Worm (Caenorhabditis elegans): Measurements from ENCODE around the gene Y53F4B.9.

- TF ChIP-seq unc-130 (GFP tag; optimal IDR thresholded peaks at IDR 0.05) (no peak), nhr-120 (GFP tag; IDR thresholded peaks at IDR 0.05) (no peak), snpc-4 (GFP tag; optimal IDR thresholded peaks at IDR 0.05) (no peak), snpc-4 (tag; optimal IDR thresholded peaks at IDR 0.05) (no peak), attf-3 (GFP tag; conservative IDR thresholded peaks at IDR 0.05) (no peak), tbx-9 (tag; optimal IDR thresholded peaks at IDR 0.05; ENCODE audit: borderline replicate concordance) (no peak), unc-62 (GFP tag; optimal IDR thresholded peaks at IDR 0.05) (no peak), rcor-1 (GFP tag; IDR thresholded peaks at IDR 0.05) (no peak), efl-1 (GFP tag; optimal IDR thresholded peaks at IDR 0.05) (no peak), cebp-2 (GFP tag; IDR thresholded peaks at IDR 0.05) (no peak), nfya-1 (tag; optimal IDR thresholded peaks at IDR 0.05; ENCODE audit: borderline replicate concordance, insufficient read depth) (no peak), lsl-1 (GFP tag; optimal IDR thresholded peaks at IDR 0.05) (no peak), hmg-1.2 (GFP tag; IDR thresholded peaks at IDR 0.05) (no peak), rec-8 (tag; optimal IDR thresholded peaks at IDR 0.05) (no peak), B0336.3 (GFP tag; IDR thresholded peaks at IDR 0.05) (no peak)
Measured at ce11 chrII:14959273-14959672, 50.9 kb downstream of the Y53F4B.9 start.
